Worm (Caenorhabditis elegans): ENCODE results near the gene C07H6.9.

- TF ChIP-seq ttx-3 (tag; optimal IDR thresholded peaks at IDR 0.05) (no peak), unc-86 (tag; optimal IDR thresholded peaks at IDR 0.05) (peak; percentile 35)
Observed at ce11 chrIII:7520672-7521071, 21.4 kb upstream of the C07H6.9 start, which contains the start of the genes cux-7 and C07H6.2.

Data from whole organism, late embryonic.